Fruit fly (Drosophila melanogaster) S2 (cell line): ENCODE measurements around the gene mthl11.

Experiments
- CG8478 ChIP-seq: fragments of >200 bp; optimal IDR thresholded peaks from 2 replicates; lab custom pipeline; 2018
- CTCF ChIP-seq, 2 experiments: fragments of >200 bp; optimal IDR thresholded peaks; 2 replicates each; lab custom pipeline; 2018

dm6 chr3R:10370495-10370894, 30.3 kb upstream of the mthl11 start:
- no peak for TF ChIP-seq CTCF (optimal IDR thresholded peaks at IDR 0.05; lab: Kevin White, UChicago)
- TF ChIP-seq CG8478 (lab: Kevin White, UChicago), result no peak
